Fruit fly (Drosophila melanogaster): ENCODE results near the gene CG42759.

The CG42759 gene

dm6 chr3R:10148376-10148887 lies 5.6 kb downstream of the CG42759 start:
- no peak for TF ChIP-seq usp (GFP tag; optimal IDR thresholded peaks at IDR 0.05)
- TF ChIP-seq psq (optimal IDR thresholded peaks at IDR 0.05): no peak
- no peak for TF ChIP-seq pan (optimal IDR thresholded peaks at IDR 0.05)
- no peak for TF ChIP-seq EcR (GFP tag; optimal IDR thresholded peaks at IDR 0.05)
- TF ChIP-seq Dll (optimal IDR thresholded peaks at IDR 0.05): no peak
- no peak for TF ChIP-seq CG8478 (optimal IDR thresholded peaks at IDR 0.05)

dm6 chr3R:10149667-10150398 lies 7.0 kb downstream of the CG42759 start:
- no peak for TF ChIP-seq Dll (optimal IDR thresholded peaks at IDR 0.05)
- no peak for TF ChIP-seq CG8478 (optimal IDR thresholded peaks at IDR 0.05)

dm6 chr3R:10150555-10150954 lies 7.7 kb downstream of the CG42759 start:
- TF ChIP-seq psq (optimal IDR thresholded peaks at IDR 0.05) (no peak), usp (GFP tag; optimal IDR thresholded peaks at IDR 0.05) (no peak), pan (optimal IDR thresholded peaks at IDR 0.05) (no peak)

dm6 chr3R:10151830-10152513 lies 9.1 kb downstream of the CG42759 start, which contains the start of gene CG34303:
Gene CG34303 (minus strand): TSS chr3R:10151880.
- TF ChIP-seq Dll (optimal IDR thresholded peaks at IDR 0.05): no peak
- TF ChIP-seq psq (optimal IDR thresholded peaks at IDR 0.05): no peak
- TF ChIP-seq EcR (GFP tag; optimal IDR thresholded peaks at IDR 0.05): no peak
- no peak for TF ChIP-seq pan (optimal IDR thresholded peaks at IDR 0.05)

- TF ChIP-seq Dll (optimal IDR thresholded peaks at IDR 0.05) (no peak), pan (optimal IDR thresholded peaks at IDR 0.05) (no peak), usp (GFP tag; optimal IDR thresholded peaks at IDR 0.05) (no peak), CG8478 (optimal IDR thresholded peaks at IDR 0.05) (no peak), EcR (GFP tag; optimal IDR thresholded peaks at IDR 0.05) (no peak), psq (optimal IDR thresholded peaks at IDR 0.05) (no peak)
These were observed 11.3 kb downstream of the CG42759 start for dm6 chr3R:10153957-10154685.

dm6 chr3R:10161163-10161562 lies 18.3 kb downstream of the CG42759 start, which contains the start of gene CG6254:
Gene CG6254 (minus strand): TSS chr3R:10161331.
- TF ChIP-seq EcR (GFP tag; optimal IDR thresholded peaks at IDR 0.05): no peak
- no peak for TF ChIP-seq pan (optimal IDR thresholded peaks at IDR 0.05)
- TF ChIP-seq usp (GFP tag; optimal IDR thresholded peaks at IDR 0.05): no peak
- no peak for TF ChIP-seq psq (optimal IDR thresholded peaks at IDR 0.05)
- TF ChIP-seq CG8478 (optimal IDR thresholded peaks at IDR 0.05): no peak
- no peak for TF ChIP-seq Dll (optimal IDR thresholded peaks at IDR 0.05)

dm6 chr3R:10166334-10166733 lies 23.5 kb downstream of the CG42759 start:
- TF ChIP-seq pan (optimal IDR thresholded peaks at IDR 0.05): no peak
- no peak for TF ChIP-seq CG8478 (optimal IDR thresholded peaks at IDR 0.05)
- no peak for TF ChIP-seq EcR (GFP tag; optimal IDR thresholded peaks at IDR 0.05)
- no peak for TF ChIP-seq usp (GFP tag; optimal IDR thresholded peaks at IDR 0.05)
- no peak for TF ChIP-seq Dll (optimal IDR thresholded peaks at IDR 0.05)
- no peak for TF ChIP-seq psq (optimal IDR thresholded peaks at IDR 0.05)

dm6 chr3R:10167280-10167679 lies 24.4 kb downstream of the CG42759 start:
- TF ChIP-seq Dll (optimal IDR thresholded peaks at IDR 0.05) (no peak), psq (optimal IDR thresholded peaks at IDR 0.05) (no peak), usp (GFP tag; optimal IDR thresholded peaks at IDR 0.05) (no peak), EcR (GFP tag; optimal IDR thresholded peaks at IDR 0.05) (no peak), CG8478 (optimal IDR thresholded peaks at IDR 0.05) (no peak), pan (optimal IDR thresholded peaks at IDR 0.05) (no peak)

dm6 chr3R:10168483-10169064 lies 25.7 kb downstream of the CG42759 start:
- TF ChIP-seq psq (optimal IDR thresholded peaks at IDR 0.05): no peak
- no peak for TF ChIP-seq usp (GFP tag; optimal IDR thresholded peaks at IDR 0.05)
- TF ChIP-seq CG8478 (optimal IDR thresholded peaks at IDR 0.05): no peak
- TF ChIP-seq Dll (optimal IDR thresholded peaks at IDR 0.05): no peak
- TF ChIP-seq EcR (GFP tag; optimal IDR thresholded peaks at IDR 0.05): no peak
- TF ChIP-seq pan (optimal IDR thresholded peaks at IDR 0.05): no peak

dm6 chr3R:10169124-10169766 lies 26.4 kb downstream of the CG42759 start:
- TF ChIP-seq EcR (GFP tag; optimal IDR thresholded peaks at IDR 0.05): peak in 1 of 2 experiments; percentile 70
- TF ChIP-seq usp (GFP tag; optimal IDR thresholded peaks at IDR 0.05): no peak

dm6 chr3R:10170356-10170876 lies 27.5 kb downstream of the CG42759 start, which contains the start of gene Best1:
Gene Best1 (minus strand): TSS chr3R:10170487.
- no peak for TF ChIP-seq Dll (optimal IDR thresholded peaks at IDR 0.05)
- TF ChIP-seq CG8478 (optimal IDR thresholded peaks at IDR 0.05): no peak
- no peak for TF ChIP-seq EcR (GFP tag; optimal IDR thresholded peaks at IDR 0.05)
- no peak for TF ChIP-seq psq (optimal IDR thresholded peaks at IDR 0.05)
- TF ChIP-seq usp (GFP tag; optimal IDR thresholded peaks at IDR 0.05): no peak
- no peak for TF ChIP-seq pan (optimal IDR thresholded peaks at IDR 0.05)

Data from whole organism.